Worm (Caenorhabditis elegans): ENCODE results near the gene spe-18.

The spe-18 gene

DNA sequence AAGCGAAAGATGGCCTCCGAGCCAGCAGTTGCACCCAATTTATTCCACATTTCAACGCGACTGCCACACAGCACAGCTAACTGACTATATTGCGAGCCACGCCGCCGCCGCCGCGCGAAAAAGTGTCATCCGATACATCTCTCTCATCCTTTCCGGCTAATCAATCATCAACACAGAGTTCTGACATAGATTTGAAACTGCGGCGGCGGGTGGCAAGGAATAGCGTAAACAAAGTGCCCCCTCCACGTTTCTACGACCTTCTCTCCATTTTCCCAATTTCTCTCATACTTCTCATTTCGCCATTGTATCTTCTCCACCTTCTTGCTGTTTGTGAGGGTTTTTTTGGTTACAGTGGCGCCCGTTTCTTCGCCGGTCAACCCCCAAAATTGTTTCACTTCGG, 36.2 kb upstream of the spe-18 start (continued):
- TF ChIP-seq unc-130 (GFP tag; optimal IDR thresholded peaks at IDR 0.05): no peak
- no peak for TF ChIP-seq lin-39 (tag; optimal IDR thresholded peaks at IDR 0.05)
- TF ChIP-seq D1046.2 (GFP tag; IDR thresholded peaks at IDR 0.05): no peak
- TF ChIP-seq mdl-1 (tag; optimal IDR thresholded peaks at IDR 0.05): peak in 1 of 2 experiments; percentile 65
- no peak for TF ChIP-seq attf-4 (tag; optimal IDR thresholded peaks at IDR 0.05)
- TF ChIP-seq ceh-32 (tag; optimal IDR thresholded peaks at IDR 0.05; ENCODE audit: poor library complexity): no peak
- TF ChIP-seq F44E2.7 (GFP tag; IDR thresholded peaks at IDR 0.05): no peak
- no peak for TF ChIP-seq T20F7.1 (GFP tag; optimal IDR thresholded peaks at IDR 0.05)
- TF ChIP-seq nhr-237 (tag; optimal IDR thresholded peaks at IDR 0.05): no peak
- TF ChIP-seq daf-19 (GFP tag; conservative IDR thresholded peaks at IDR 0.05): no peak
- 0 out of 2 replicates have a peak, but pooled peaks have one; percentile 35 for TF ChIP-seq ctbp-1 (GFP tag; IDR thresholded peaks at IDR 0.05)
- TF ChIP-seq Y48G9A.11 (GFP tag; IDR thresholded peaks at IDR 0.05): no peak
- TF ChIP-seq ceh-44 (GFP tag; IDR thresholded peaks at IDR 0.05): no peak
- TF ChIP-seq arid-1 (GFP tag; conservative IDR thresholded peaks at IDR 0.05): no peak
- TF ChIP-seq mdt-29 (GFP tag; IDR thresholded peaks at IDR 0.05): no peak
- no peak for TF ChIP-seq nhr-42 (GFP tag; IDR thresholded peaks at IDR 0.05)
- TF ChIP-seq snpc-1.2 (GFP tag; IDR thresholded peaks at IDR 0.05): no peak
- TF ChIP-seq F26F4.8 (GFP tag; conservative IDR thresholded peaks at IDR 0.05): 0 out of 2 replicates have a peak, but pooled peaks have one; percentile 2
- TF ChIP-seq aha-1 (tag): peak; percentile 76
- no peak for TF ChIP-seq aly-2 (tag; optimal IDR thresholded peaks at IDR 0.05)
- TF ChIP-seq ceh-20 (GFP tag; IDR thresholded peaks at IDR 0.05): no peak
- TF ChIP-seq nhr-48 (tag; optimal IDR thresholded peaks at IDR 0.05): no peak
- TF ChIP-seq F49E8.2 (tag; optimal IDR thresholded peaks at IDR 0.05; ENCODE audit: borderline replicate concordance): no peak
- TF ChIP-seq duxl-1 (tag; optimal IDR thresholded peaks at IDR 0.05; ENCODE audit: poor library complexity): no peak
- TF ChIP-seq skn-1 (tag; optimal IDR thresholded peaks at IDR 0.05): no peak
- TF ChIP-seq nhr-102 (tag; optimal IDR thresholded peaks at IDR 0.05): no peak
- no peak for TF ChIP-seq ceh-82 (tag; optimal IDR thresholded peaks at IDR 0.05)
- TF ChIP-seq hif-1 (tag; optimal IDR thresholded peaks at IDR 0.05): no peak
- TF ChIP-seq ces-1 (GFP tag; optimal IDR thresholded peaks at IDR 0.05): no peak
- no peak for TF ChIP-seq zfp-3 (GFP tag; conservative IDR thresholded peaks at IDR 0.05)
- TF ChIP-seq madf-5 (GFP tag; IDR thresholded peaks at IDR 0.05): no peak
- TF ChIP-seq dmd-8 (GFP tag; IDR thresholded peaks at IDR 0.05): no peak
- TF ChIP-seq T26A8.4 (GFP tag; IDR thresholded peaks at IDR 0.05): no peak
- peak; percentile 26 for TF ChIP-seq nhr-11 (tag; optimal IDR thresholded peaks at IDR 0.05)
- no peak for TF ChIP-seq php-3 (GFP tag; IDR thresholded peaks at IDR 0.05)
- no peak for TF ChIP-seq vab-7 (GFP tag; IDR thresholded peaks at IDR 0.05)
- TF ChIP-seq nhr-28 (tag; optimal IDR thresholded peaks at IDR 0.05): peak; percentile 42
- TF ChIP-seq lsy-2 (tag; optimal IDR thresholded peaks at IDR 0.05): peak in 1 of 2 experiments; percentile 25
- no peak for TF ChIP-seq ceh-62 (tag; optimal IDR thresholded peaks at IDR 0.05)

DNA sequence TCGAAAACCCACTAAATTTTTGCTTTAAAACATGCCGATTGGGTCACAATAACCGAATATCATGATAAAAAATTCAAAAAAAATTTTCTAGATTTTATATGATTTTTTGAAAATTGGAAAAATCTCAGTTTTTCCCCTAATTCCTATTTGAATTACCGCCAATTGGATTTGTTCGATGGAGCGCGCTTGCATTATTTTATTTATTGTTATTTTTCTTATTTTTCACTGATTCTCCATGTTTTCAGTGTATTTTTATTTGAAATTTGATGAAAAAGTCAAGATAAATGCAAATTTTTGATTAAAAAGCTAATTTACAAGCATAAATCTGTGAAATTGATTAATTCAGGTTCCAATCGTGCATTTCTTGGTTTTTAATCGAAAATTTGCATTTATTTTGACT, 34.9 kb upstream of the spe-18 start:
- TF ChIP-seq lin-38 (GFP tag; IDR thresholded peaks at IDR 0.05): peak; percentile 58
- TF ChIP-seq lin-15B (tag; optimal IDR thresholded peaks at IDR 0.05): no peak
- peak; percentile 36; the same call in 1 of the 2 replicates for TF ChIP-seq Y48G9A.11 (GFP tag; IDR thresholded peaks at IDR 0.05)

DNA sequence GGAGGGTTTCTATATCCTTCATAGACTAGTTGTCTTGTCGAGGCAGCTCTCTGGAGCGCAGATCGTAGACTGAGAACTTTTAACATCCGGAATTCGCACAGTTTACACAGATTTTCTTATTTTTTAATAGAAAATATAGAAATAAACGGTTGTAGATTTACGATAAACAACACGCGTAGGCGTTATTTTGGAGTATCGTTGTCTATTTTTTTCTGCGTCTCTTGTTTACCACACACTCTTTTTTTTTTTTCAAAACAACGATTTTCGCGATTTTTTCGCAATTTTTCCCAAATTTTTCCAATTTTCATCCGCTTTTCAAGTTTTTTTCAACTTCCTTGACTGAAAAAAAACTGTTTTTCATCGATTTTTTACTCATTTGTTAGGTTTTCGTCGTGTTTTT, 34.0 kb upstream of the spe-18 start, which contains the start of gene mecr-1:
TSS of gene mecr-1 (minus strand) at position 127 of the 400 bp plus-strand sequence.
- TF ChIP-seq dpl-1 (GFP tag; optimal IDR thresholded peaks at IDR 0.05) (peak; percentile 47), daf-16 (GFP tag; optimal IDR thresholded peaks at IDR 0.05) (no peak), daf-16 (tag; optimal IDR thresholded peaks at IDR 0.05) (peak; percentile 87), F44E2.7 (GFP tag; IDR thresholded peaks at IDR 0.05) (no peak), mdl-1 (tag; optimal IDR thresholded peaks at IDR 0.05) (no peak), lin-38 (GFP tag; IDR thresholded peaks at IDR 0.05) (peak; percentile 52), Y48G9A.11 (GFP tag; IDR thresholded peaks at IDR 0.05) (peak; percentile 99), ceh-44 (GFP tag; IDR thresholded peaks at IDR 0.05) (no peak), mes-2 (tag; optimal IDR thresholded peaks at IDR 0.05; ENCODE audit: poor library complexity, severe bottlenecking) (peak; percentile 51), nhr-111 (GFP tag; optimal IDR thresholded peaks at IDR 0.05) (no peak), ctbp-1 (GFP tag; IDR thresholded peaks at IDR 0.05) (no peak), nhr-25 (tag; optimal IDR thresholded peaks at IDR 0.05; ENCODE audit: borderline replicate concordance, insufficient read depth) (no peak), vab-7 (GFP tag; IDR thresholded peaks at IDR 0.05) (no peak), lsy-2 (tag; optimal IDR thresholded peaks at IDR 0.05) (peak in 1 of 2 experiments; percentile 59), egl-27 (tag; optimal IDR thresholded peaks at IDR 0.05) (no peak), rbr-2 (tag; optimal IDR thresholded peaks at IDR 0.05) (peak; percentile 14), zag-1 (tag; optimal IDR thresholded peaks at IDR 0.05) (no peak)
